Worm (Caenorhabditis elegans) whole organism, L3 larva: Measurements from ENCODE around the gene msp-113.
"Not testable (repeated sequence)": the region's sequence is repeated elsewhere in the genome, so short reads cannot be mapped to it uniquely, and the experiment has no call there.

Source experiments
- ama-1 ChIP-seq: fragments of 150-350 bp; optimal IDR thresholded peaks from 2 replicates; lab custom pipeline; 2018
- ceh-28 ChIP-seq: fragments of 150-350 bp; optimal IDR thresholded peaks from 2 replicates; lab custom pipeline; 2014; ENCODE audit warnings: missing biosample characterization, missing genetic modification reagents, missing genetic modification characterization
- ceh-9 ChIP-seq: sonication (generic microtip); optimal IDR thresholded peaks from 2 replicates; lab custom pipeline; 2018; ENCODE audit warnings: missing biosample characterization, missing genetic modification characterization
- snpc-4 ChIP-seq: fragments of 150-350 bp; optimal IDR thresholded peaks from 2 replicates; lab custom pipeline; 2014; ENCODE audit warnings: missing biosample characterization, missing genetic modification characterization
- ztf-11 ChIP-seq: fragments of 150-350 bp; optimal IDR thresholded peaks from 2 replicates; lab custom pipeline; 2014; ENCODE audit warnings: missing biosample characterization, missing genetic modification characterization

DNA sequence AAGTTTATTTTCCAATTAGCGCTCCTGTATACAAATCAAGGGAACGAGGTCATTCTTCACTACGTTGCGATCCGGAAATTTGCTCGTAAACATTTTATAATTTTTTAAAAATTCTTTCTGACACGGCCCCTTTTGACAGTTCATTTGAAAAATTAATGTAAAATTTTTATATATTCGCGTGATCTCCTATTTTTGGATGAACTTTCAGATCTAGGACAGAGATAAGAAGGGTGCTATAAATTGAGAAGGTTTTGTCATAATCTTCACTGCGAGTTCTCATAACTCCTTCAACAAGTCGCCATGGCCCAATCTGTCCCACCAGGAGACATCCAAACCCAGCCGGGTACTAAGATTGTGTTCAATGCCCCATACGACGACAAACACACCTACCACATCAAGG lies 37.5 kb upstream of the msp-113 start, which contains the start of gene msp-19:
- not testable (repeated sequence) for TF ChIP-seq ceh-28; ztf-11 (tag; lab: Kevin White, UChicago); snpc-4 (tag; lab: Kevin White, UChicago); ceh-9 (tag; lab: Kevin White, UChicago); ama-1
